Fruit fly (Drosophila melanogaster): ENCODE measurements around the gene CG33644.
A peak's percentile ranks its signal among the peaks of the same experiment; 100 is the strongest.

Gene CG33644

dm6 chr2L:13549973-13550458 lies 18.1 kb downstream of the CG33644 start, which contains the start of gene kuz (continued):
- TF ChIP-seq CG12104 (GFP tag; optimal IDR thresholded peaks at IDR 0.05) (no peak), Awh (GFP tag; IDR thresholded peaks at IDR 0.05) (no peak), dmrt11E (tag; optimal IDR thresholded peaks at IDR 0.05) (no peak), hb (GFP tag; IDR thresholded peaks at IDR 0.05; ENCODE audit: partially characterized antibody) (no peak), mirr (GFP tag; optimal IDR thresholded peaks at IDR 0.05) (peak; percentile 54), run (tag; optimal IDR thresholded peaks at IDR 0.05) (no peak), Nf-YB (GFP tag; optimal IDR thresholded peaks at IDR 0.05) (peak; percentile 30), CG17359 (tag; optimal IDR thresholded peaks at IDR 0.05) (peak; percentile 42), MTF-1 (GFP tag; optimal IDR thresholded peaks at IDR 0.05; ENCODE audit: borderline replicate concordance) (peak; percentile 54), sc (optimal IDR thresholded peaks at IDR 0.05) (no peak), sc (GFP tag; optimal IDR thresholded peaks at IDR 0.05) (no peak), HLH3B (GFP tag; IDR thresholded peaks at IDR 0.05) (peak; percentile 38; the same call in 1 of the 2 replicates), CG7786 (GFP tag; optimal IDR thresholded peaks at IDR 0.05) (peak; percentile 19), Rx (GFP tag; IDR thresholded peaks at IDR 0.05) (no peak), CG11504 (tag; optimal IDR thresholded peaks at IDR 0.05) (peak; percentile 34), Lpt (GFP tag; optimal IDR thresholded peaks at IDR 0.05) (no peak), bbx (GFP tag; IDR thresholded peaks at IDR 0.05; ENCODE audit: partially characterized antibody) (peak; percentile 83), sim (GFP tag; IDR thresholded peaks at IDR 0.05) (0 out of 2 replicates have a peak, but pooled peaks have one; percentile 15), aop (GFP tag; IDR thresholded peaks at IDR 0.05) (no peak; the same call in 1 of the 2 replicates), CG14860 (GFP tag; IDR thresholded peaks at IDR 0.05; ENCODE audit: partially characterized antibody) (0 out of 3 replicates have a peak, but pooled peaks have one; percentile 34), en (GFP tag; optimal IDR thresholded peaks at IDR 0.05) (no peak), CG2202 (tag; optimal IDR thresholded peaks at IDR 0.05) (no peak), CG14710 (tag; optimal IDR thresholded peaks at IDR 0.05) (no peak), hkb (optimal IDR thresholded peaks at IDR 0.05) (no peak), hkb (GFP tag; IDR thresholded peaks at IDR 0.05) (0 out of 2 replicates have a peak, but pooled peaks have one; percentile 30), CG1792 (GFP tag; optimal IDR thresholded peaks at IDR 0.05) (no peak), ranshi (GFP tag; IDR thresholded peaks at IDR 0.05) (no peak), CG4328 (GFP tag; optimal IDR thresholded peaks at IDR 0.05) (peak; percentile 37), ab (GFP tag; optimal IDR thresholded peaks at IDR 0.05) (no peak), Dip3 (GFP tag; optimal IDR thresholded peaks at IDR 0.05) (no peak), CG3847 (GFP tag; IDR thresholded peaks at IDR 0.05) (no peak), CG15601 (tag; optimal IDR thresholded peaks at IDR 0.05) (peak; percentile 34), gce (GFP tag; IDR thresholded peaks at IDR 0.05) (no peak; the same call in 2 of the 3 replicates), pb (GFP tag; optimal IDR thresholded peaks at IDR 0.05) (no peak), CG33213 (GFP tag; optimal IDR thresholded peaks at IDR 0.05) (peak; percentile 49), dysf (GFP tag; IDR thresholded peaks at IDR 0.05) (no peak), CG12219 (GFP tag; optimal IDR thresholded peaks at IDR 0.05) (no peak), CG7357 (GFP tag; IDR thresholded peaks at IDR 0.05) (no peak), Xbp1 (GFP tag; optimal IDR thresholded peaks at IDR 0.05) (peak; percentile 13), dm (GFP tag; optimal IDR thresholded peaks at IDR 0.05) (peak; percentile 50), fd102C (GFP tag; optimal IDR thresholded peaks at IDR 0.05) (no peak), bigmax (GFP tag; optimal IDR thresholded peaks at IDR 0.05) (no peak), CG6683 (GFP tag; optimal IDR thresholded peaks at IDR 0.05) (no peak), Poxn (GFP tag; IDR thresholded peaks at IDR 0.05) (no peak), Bgb (GFP tag; IDR thresholded peaks at IDR 0.05; ENCODE audit: partially characterized antibody) (peak; percentile 80), HmgZ (tag; optimal IDR thresholded peaks at IDR 0.05) (peak; percentile 64), CG30431 (GFP tag; optimal IDR thresholded peaks at IDR 0.05) (no peak), CG14441 (GFP tag; IDR thresholded peaks at IDR 0.05) (no peak; the same call in 1 of the 2 replicates), PHDP (tag; optimal IDR thresholded peaks at IDR 0.05) (peak; percentile 46), crol (GFP tag; IDR thresholded peaks at IDR 0.05) (no peak), CG12071 (GFP tag; optimal IDR thresholded peaks at IDR 0.05) (peak; percentile 32)

Measured in whole organism, embryonic.